Fruit fly (Drosophila melanogaster): ENCODE measurements around the gene CG9427.

Gene CG9427

DNA sequence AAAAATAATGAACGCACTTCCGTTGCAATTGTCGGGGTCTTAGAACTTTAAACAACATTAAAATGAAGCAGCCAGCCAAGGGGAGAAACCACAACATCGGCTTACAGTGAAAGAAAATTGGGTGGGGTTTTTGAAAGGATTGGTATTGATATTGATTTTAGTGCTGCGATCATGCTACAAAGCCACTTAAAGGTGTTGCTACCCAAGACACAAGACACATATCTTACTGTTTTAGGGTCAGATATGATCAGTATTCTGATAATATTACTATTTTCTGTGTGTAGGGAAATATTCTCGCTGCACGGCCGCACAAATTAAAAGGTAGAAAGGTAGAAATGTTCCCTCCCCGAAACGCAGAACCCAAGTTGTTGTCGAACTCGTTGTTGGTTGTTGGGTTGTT, 21.6 kb downstream of the CG9427 start (continued):
- TF ChIP-seq lola (GFP tag; optimal IDR thresholded peaks at IDR 0.05) = peak in 1 of 3 experiments; percentile 71
- no peak for TF ChIP-seq ash1 (GFP tag; optimal IDR thresholded peaks at IDR 0.05)
- TF ChIP-seq CG1024 (GFP tag; IDR thresholded peaks at IDR 0.05) = no peak
- TF ChIP-seq trh (GFP tag; optimal IDR thresholded peaks at IDR 0.05) = no peak
- TF ChIP-seq slbo (GFP tag; IDR thresholded peaks at IDR 0.05) = 0 out of 2 replicates have a peak, but pooled peaks have one; percentile 3
- no peak for TF ChIP-seq pita (GFP tag; optimal IDR thresholded peaks at IDR 0.05)
- peak; percentile 67 for TF ChIP-seq Blimp-1 (GFP tag; optimal IDR thresholded peaks at IDR 0.05)
- TF ChIP-seq CG14667 (GFP tag; IDR thresholded peaks at IDR 0.05) = peak; percentile 18; the same call in 1 of the 2 replicates
- TF ChIP-seq CG9609 (GFP tag; optimal IDR thresholded peaks at IDR 0.05) = peak; percentile 10
- no peak for TF ChIP-seq tna (GFP tag; IDR thresholded peaks at IDR 0.05; ENCODE audit: partially characterized antibody)
- TF ChIP-seq NC2β (GFP tag; optimal IDR thresholded peaks at IDR 0.05) = peak; percentile 63
- TF ChIP-seq CG14860 (GFP tag; IDR thresholded peaks at IDR 0.05; ENCODE audit: partially characterized antibody) = no peak
- TF ChIP-seq CG5245 (GFP tag; optimal IDR thresholded peaks at IDR 0.05) = peak; percentile 45
- TF ChIP-seq Poxn (GFP tag; IDR thresholded peaks at IDR 0.05) = no peak
- no peak for TF ChIP-seq hbn (GFP tag; IDR thresholded peaks at IDR 0.05; ENCODE audit: partially characterized antibody)
- TF ChIP-seq CG2712 (tag; optimal IDR thresholded peaks at IDR 0.05) = peak; percentile 81
- TF ChIP-seq cwo (GFP tag; optimal IDR thresholded peaks at IDR 0.05) = no peak
- no peak for TF ChIP-seq CG5180 (GFP tag; optimal IDR thresholded peaks at IDR 0.05)
- TF ChIP-seq zfh1 (GFP tag; IDR thresholded peaks at IDR 0.05) = peak; percentile 68; the same call in 1 of the 3 replicates
- no peak for TF ChIP-seq CG12219 (GFP tag; optimal IDR thresholded peaks at IDR 0.05)
- no peak for TF ChIP-seq Hr51 (GFP tag; optimal IDR thresholded peaks at IDR 0.05)
- TF ChIP-seq pfk (GFP tag; optimal IDR thresholded peaks at IDR 0.05) = no peak
- TF ChIP-seq CG30403 (GFP tag; optimal IDR thresholded peaks at IDR 0.05) = no peak
- TF ChIP-seq ERR (GFP tag; optimal IDR thresholded peaks at IDR 0.05) = no peak
- TF ChIP-seq unpg (GFP tag; optimal IDR thresholded peaks at IDR 0.05) = peak; percentile 38
- TF ChIP-seq CG17359 (tag; optimal IDR thresholded peaks at IDR 0.05) = no peak
- TF ChIP-seq CG10431 (GFP tag; optimal IDR thresholded peaks at IDR 0.05) = no peak
- TF ChIP-seq HLHmδ (GFP tag; optimal IDR thresholded peaks at IDR 0.05) = no peak
- no peak for TF ChIP-seq unc-4 (GFP tag; IDR thresholded peaks at IDR 0.05; ENCODE audit: partially characterized antibody)
- no peak for TF ChIP-seq Hmx (GFP tag; optimal IDR thresholded peaks at IDR 0.05)
- no peak for TF ChIP-seq CG2875 (GFP tag; optimal IDR thresholded peaks at IDR 0.05)
- TF ChIP-seq CG8359 (GFP tag; optimal IDR thresholded peaks at IDR 0.05; ENCODE audit: borderline replicate concordance) = peak; percentile 42
- no peak for TF ChIP-seq hkb (optimal IDR thresholded peaks at IDR 0.05)
- 0 out of 2 replicates have a peak, but pooled peaks have one; percentile 13 for TF ChIP-seq hkb (GFP tag; IDR thresholded peaks at IDR 0.05)
- TF ChIP-seq salm (tag; optimal IDR thresholded peaks at IDR 0.05) = no peak
- no peak for TF ChIP-seq onecut (GFP tag; IDR thresholded peaks at IDR 0.05)
- no peak for TF ChIP-seq Sry-β (GFP tag; optimal IDR thresholded peaks at IDR 0.05)
- TF ChIP-seq CG2116 (GFP tag; optimal IDR thresholded peaks at IDR 0.05) = no peak
- no peak for TF ChIP-seq CG3995 (GFP tag; optimal IDR thresholded peaks at IDR 0.05)
- no peak for TF ChIP-seq Tbp (GFP tag; optimal IDR thresholded peaks at IDR 0.05)
- TF ChIP-seq ftz-f1 (GFP tag; optimal IDR thresholded peaks at IDR 0.05) = no peak
- no peak for TF ChIP-seq sim (GFP tag; IDR thresholded peaks at IDR 0.05)
- TF ChIP-seq gsb-n (tag; optimal IDR thresholded peaks at IDR 0.05) = peak; percentile 62
- no peak for TF ChIP-seq CG6854 (GFP tag; optimal IDR thresholded peaks at IDR 0.05)
- no peak for TF ChIP-seq CG7928 (GFP tag; optimal IDR thresholded peaks at IDR 0.05)
- no peak for TF ChIP-seq Ets65A (GFP tag)
- no peak for TF ChIP-seq tll (GFP tag; optimal IDR thresholded peaks at IDR 0.05)
- TF ChIP-seq Chrac-16 (GFP tag; optimal IDR thresholded peaks at IDR 0.05) = peak; percentile 36
- peak; percentile 77 for TF ChIP-seq CG18262 (tag; optimal IDR thresholded peaks at IDR 0.05)
- no peak for TF ChIP-seq Sox102F (GFP tag; optimal IDR thresholded peaks at IDR 0.05)

Data from whole organism, embryonic.